Fruit fly (Drosophila melanogaster): ENCODE measurements around the gene CG10469.
A peak's percentile ranks its signal among the peaks of the same experiment; 100 is the strongest.

Gene CG10469

DNA sequence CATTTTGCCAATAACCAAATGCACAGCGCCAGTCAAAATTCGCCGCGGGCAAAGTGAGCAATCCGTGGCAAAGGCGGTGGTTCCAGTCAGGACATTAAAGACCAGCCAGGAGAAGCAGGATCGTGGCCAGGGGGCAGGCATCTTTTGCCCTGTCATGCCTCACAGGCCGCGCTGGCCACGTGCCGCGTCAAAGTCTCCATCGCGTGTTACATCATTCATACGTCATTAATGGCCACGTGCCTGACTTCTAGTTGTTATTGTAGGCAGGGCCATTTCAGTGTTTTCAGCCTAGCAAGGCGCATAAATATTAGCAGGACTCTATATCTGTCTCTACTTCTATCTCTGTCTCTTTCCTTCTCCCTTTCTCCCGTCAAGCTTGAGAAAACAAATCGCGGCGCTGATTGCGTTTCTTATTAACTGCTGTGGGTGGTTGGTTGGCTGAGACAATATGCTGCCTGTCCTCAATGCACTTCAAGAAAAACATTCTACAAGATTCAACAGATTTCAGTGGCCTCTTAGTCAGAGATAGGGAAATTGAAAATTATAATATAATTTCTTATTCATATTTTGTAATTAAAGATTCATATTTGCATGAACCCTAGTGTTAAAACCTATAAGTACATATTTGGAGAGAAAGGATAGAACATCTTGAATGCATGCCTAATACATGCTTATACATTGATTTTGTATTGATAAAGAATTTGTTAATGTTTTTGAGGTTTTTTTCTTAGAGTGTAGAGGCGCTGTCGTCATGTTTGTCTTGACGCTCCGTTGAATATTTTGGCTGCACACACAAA lies 15.3 kb upstream of the CG10469 start (continued):
- TF ChIP-seq Sox102F (GFP tag; optimal IDR thresholded peaks at IDR 0.05) (peak; percentile 8), Drgx (GFP tag; IDR thresholded peaks at IDR 0.05) (no peak), slp2 (GFP tag; optimal IDR thresholded peaks at IDR 0.05) (no peak), her (GFP tag; optimal IDR thresholded peaks at IDR 0.05) (no peak), D (optimal IDR thresholded peaks at IDR 0.05) (no peak), D (GFP tag; optimal IDR thresholded peaks at IDR 0.05) (peak; percentile 27), gem (tag; optimal IDR thresholded peaks at IDR 0.05) (peak; percentile 53), trem (tag; optimal IDR thresholded peaks at IDR 0.05) (peak; percentile 11), row (GFP tag; IDR thresholded peaks at IDR 0.05) (no peak), C15 (GFP tag; IDR thresholded peaks at IDR 0.05) (no peak), Deaf1 (tag; optimal IDR thresholded peaks at IDR 0.05) (no peak), CG10979 (tag; optimal IDR thresholded peaks at IDR 0.05) (peak; percentile 54), vfl (GFP tag; optimal IDR thresholded peaks at IDR 0.05) (no peak), Med (GFP tag) (peak; percentile 37), Blimp-1 (GFP tag; optimal IDR thresholded peaks at IDR 0.05) (peak; percentile 47), Hey (tag; optimal IDR thresholded peaks at IDR 0.05) (peak; percentile 100), CG15696 (tag; optimal IDR thresholded peaks at IDR 0.05) (peak; percentile 25), Oli (tag; optimal IDR thresholded peaks at IDR 0.05) (peak; percentile 35), psq (GFP tag; optimal IDR thresholded peaks at IDR 0.05) (no peak), nom (GFP tag; optimal IDR thresholded peaks at IDR 0.05) (no peak), tap (tag; optimal IDR thresholded peaks at IDR 0.05) (peak; percentile 19), CG8924 (tag; optimal IDR thresholded peaks at IDR 0.05) (peak; percentile 9), CG15073 (GFP tag; optimal IDR thresholded peaks at IDR 0.05) (no peak), bsh (GFP tag; optimal IDR thresholded peaks at IDR 0.05) (peak in 1 of 2 experiments; percentile 50), sens-2 (GFP tag; IDR thresholded peaks at IDR 0.05) (0 out of 2 replicates have a peak, but pooled peaks have one; percentile 12), CG18262 (tag; optimal IDR thresholded peaks at IDR 0.05) (peak; percentile 57), CG4404 (GFP tag; IDR thresholded peaks at IDR 0.05) (no peak), CG14441 (GFP tag; IDR thresholded peaks at IDR 0.05) (no peak), Awh (GFP tag; IDR thresholded peaks at IDR 0.05) (no peak)

DNA sequence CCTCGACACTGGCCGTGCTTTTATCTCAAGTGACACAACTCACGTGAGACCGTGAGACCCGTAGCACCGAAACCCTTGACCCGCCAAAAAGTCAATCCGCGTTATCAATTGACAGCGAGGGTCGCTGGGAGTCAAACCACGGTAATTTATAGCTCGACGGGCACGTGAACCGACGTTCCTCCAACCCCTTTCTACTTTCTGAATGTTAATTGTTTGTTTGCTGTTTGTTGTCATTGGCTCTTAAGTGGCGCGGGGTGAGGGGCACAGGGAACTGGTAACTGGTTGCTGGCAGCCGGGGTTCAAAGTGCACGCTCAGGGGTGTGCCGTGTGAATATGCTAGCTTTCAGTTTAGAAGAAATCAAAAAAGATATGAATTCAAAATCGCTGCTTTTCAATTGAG lies 13.6 kb upstream of the CG10469 start:
- TF ChIP-seq Ets65A (GFP tag) (no peak), chif (GFP tag; optimal IDR thresholded peaks at IDR 0.05) (no peak), trh (GFP tag; optimal IDR thresholded peaks at IDR 0.05) (no peak), Dll (GFP tag; IDR thresholded peaks at IDR 0.05; ENCODE audit: partially characterized antibody) (no peak), ro (GFP tag; IDR thresholded peaks at IDR 0.05) (no peak), cwo (GFP tag; optimal IDR thresholded peaks at IDR 0.05) (peak; percentile 33), sug (tag; optimal IDR thresholded peaks at IDR 0.05) (no peak), CG11723 (GFP tag; optimal IDR thresholded peaks at IDR 0.05) (no peak), NC2β (GFP tag; optimal IDR thresholded peaks at IDR 0.05) (no peak), dan (GFP tag; IDR thresholded peaks at IDR 0.05) (no peak), gfzf (GFP tag; optimal IDR thresholded peaks at IDR 0.05) (no peak), mld (GFP tag; IDR thresholded peaks at IDR 0.05; ENCODE audit: partially characterized antibody) (no peak), nerfin-1 (tag; optimal IDR thresholded peaks at IDR 0.05) (peak; percentile 13), crol (GFP tag; IDR thresholded peaks at IDR 0.05) (peak; percentile 63), CG5245 (GFP tag; optimal IDR thresholded peaks at IDR 0.05) (no peak), CG10209 (GFP tag; optimal IDR thresholded peaks at IDR 0.05) (no peak), Nf-YB (GFP tag; optimal IDR thresholded peaks at IDR 0.05) (peak; percentile 56), CG17385 (GFP tag; optimal IDR thresholded peaks at IDR 0.05) (no peak), Optix (GFP tag; IDR thresholded peaks at IDR 0.05) (no peak), Ssrp (tag; optimal IDR thresholded peaks at IDR 0.05) (no peak), CG10274 (GFP tag; optimal IDR thresholded peaks at IDR 0.05) (no peak), z (GFP tag; IDR thresholded peaks at IDR 0.05) (no peak), Hey (tag; optimal IDR thresholded peaks at IDR 0.05) (peak; percentile 79)
